Worm (Caenorhabditis elegans) whole organism, young adult: Measurements from ENCODE around the gene mrpl-39.

Experiments used
- C17E4.6 ChIP-seq: fragments of 200-800 bp; sonication (Bioruptor generic); IDR thresholded peaks from 2 replicates; pipeline ENCODE4 v1.3.6; 2022; ENCODE audit warnings: missing genetic modification reagents, missing genetic modification characterization, missing compliant biosample characterization
- F10E7.11 ChIP-seq: sonication (generic microtip); optimal IDR thresholded peaks from 2 replicates; lab custom pipeline; 2017; ENCODE audit warnings: mild to moderate bottlenecking, missing genetic modification characterization, moderate library complexity, missing compliant biosample characterization
- F23B12.7 ChIP-seq: sonication (generic microtip); optimal IDR thresholded peaks from 2 replicates; lab custom pipeline; 2017; ENCODE audit warnings: missing genetic modification characterization, mild to moderate bottlenecking, missing compliant biosample characterization, antibody characterized with exemption, moderate library complexity; ENCODE audit not compliant: insufficient read depth
- F33H1.4 ChIP-seq: fragments of 200-800 bp; sonication (Bioruptor generic); IDR thresholded peaks from 2 replicates; pipeline ENCODE4 v1.3.6; 2022; ENCODE audit warnings: missing genetic modification reagents, missing genetic modification characterization, missing compliant biosample characterization
- F52B5.7 ChIP-seq: sonication (generic microtip); optimal IDR thresholded peaks from 2 replicates; lab custom pipeline; 2016; ENCODE audit warnings: mild to moderate bottlenecking, missing genetic modification characterization, missing compliant biosample characterization
- F55B11.4 ChIP-seq: sonication (generic microtip); optimal IDR thresholded peaks from 2 replicates; lab custom pipeline; 2016; ENCODE audit warnings: missing compliant biosample characterization, missing genetic modification characterization, borderline replicate concordance; ENCODE audit not compliant: insufficient read depth
- F57C9.4 ChIP-seq: sonication (generic microtip); optimal IDR thresholded peaks from 2 replicates; lab custom pipeline; 2017; ENCODE audit warnings: mild to moderate bottlenecking, missing genetic modification characterization, missing compliant biosample characterization
- T26A5.8 ChIP-seq: sonication (generic microtip); optimal IDR thresholded peaks from 2 replicates; lab custom pipeline; 2016; ENCODE audit warnings: missing genetic modification characterization, missing compliant biosample characterization
- Y56A3A.18 ChIP-seq: fragments of 200-800 bp; sonication (Bioruptor generic); IDR thresholded peaks from 2 replicates; pipeline ENCODE4 v1.3.6; 2022; ENCODE audit warnings: missing genetic modification reagents, missing genetic modification characterization, missing compliant biosample characterization
- Y67H2A.10 ChIP-seq: fragments of 200-800 bp; sonication (Bioruptor generic); conservative IDR thresholded peaks from 2 replicates; pipeline ENCODE4 v1.3.6; 2022; ENCODE audit warnings: missing genetic modification reagents, missing genetic modification characterization, missing compliant biosample characterization
- atf-7 ChIP-seq: sonication (generic microtip); optimal IDR thresholded peaks from 2 replicates; lab custom pipeline; 2017; ENCODE audit warnings: mild to moderate bottlenecking, missing genetic modification characterization, missing compliant biosample characterization
- bed-1 ChIP-seq: fragments of 200-800 bp; sonication (Bioruptor generic); IDR thresholded peaks from 2 replicates; pipeline ENCODE4 v1.3.6; 2022; ENCODE audit warnings: missing genetic modification reagents, missing genetic modification characterization, missing compliant biosample characterization
- cebp-2 ChIP-seq: fragments of 200-800 bp; sonication (Bioruptor generic); IDR thresholded peaks from 2 replicates; pipeline ENCODE4 v1.3.6; 2022; ENCODE audit warnings: missing genetic modification characterization, missing compliant biosample characterization
- ceh-40 ChIP-seq: fragments of 200-800 bp; sonication (Bioruptor generic); IDR thresholded peaks from 2 replicates; pipeline ENCODE4 v1.3.6; 2022; ENCODE audit warnings: missing genetic modification characterization, missing compliant biosample characterization
- chd-7 ChIP-seq: sonication (generic microtip); optimal IDR thresholded peaks from 2 replicates; lab custom pipeline; 2016; ENCODE audit warnings: mild to moderate bottlenecking, missing genetic modification characterization, moderate library complexity, missing compliant biosample characterization
- dpl-1 ChIP-seq: fragments of 150-350 bp; optimal IDR thresholded peaks from 2 replicates; lab custom pipeline; 2014; ENCODE audit warnings: missing biosample characterization, missing genetic modification reagents, missing genetic modification characterization
- efl-1 ChIP-seq: fragments of 150-350 bp; optimal IDR thresholded peaks from 2 replicates; lab custom pipeline; 2014; ENCODE audit warnings: missing biosample characterization, missing genetic modification reagents, missing genetic modification characterization
- egl-44 ChIP-seq: fragments of 200-800 bp; sonication (Bioruptor generic); IDR thresholded peaks from 2 replicates; pipeline ENCODE4 v1.3.6; 2022; ENCODE audit warnings: missing genetic modification reagents, missing genetic modification characterization, missing compliant biosample characterization
- egrh-3 ChIP-seq: fragments of 200-800 bp; sonication (Bioruptor generic); IDR thresholded peaks from 2 replicates; pipeline ENCODE4 v1.3.6; 2022; ENCODE audit warnings: missing genetic modification reagents, missing genetic modification characterization, missing compliant biosample characterization
- ekl-4 ChIP-seq: fragments of 200-800 bp; sonication (Bioruptor generic); IDR thresholded peaks from 2 replicates; pipeline ENCODE4 v1.3.6; 2022; ENCODE audit warnings: missing genetic modification reagents, missing genetic modification characterization, missing compliant biosample characterization
- fkh-3 ChIP-seq: sonication (generic microtip); optimal IDR thresholded peaks from 2 replicates; lab custom pipeline; 2016; ENCODE audit warnings: mild to moderate bottlenecking, missing genetic modification characterization, missing compliant biosample characterization
- gei-17 ChIP-seq: fragments of 200-800 bp; sonication (Bioruptor generic); optimal IDR thresholded peaks from 2 replicates; lab custom pipeline; 2018; ENCODE audit warnings: mild to moderate bottlenecking, missing genetic modification characterization, missing compliant biosample characterization
- hmg-1.2 ChIP-seq: fragments of 200-800 bp; sonication (Bioruptor generic); IDR thresholded peaks from 2 replicates; pipeline ENCODE4 v1.3.6; 2022; ENCODE audit warnings: missing genetic modification reagents, missing genetic modification characterization, missing compliant biosample characterization
- let-607 ChIP-seq, 2 experiments: fragments of 200-800 bp in 1 of 2; sonication (Bioruptor generic) in 1 of 2; sonication (generic microtip) in 1 of 2; optimal IDR thresholded peaks; 2 replicates each; lab custom pipeline; 2016 to 2018; ENCODE audit warnings: mild to moderate bottlenecking in 2 of 2, missing compliant biosample characterization in 2 of 2, missing genetic modification characterization in 2 of 2, moderate library complexity in 2 of 2, missing genotype in 1 of 2
- lin-35 ChIP-seq, 3 experiments: fragments of 150-350 bp in 2 of 3; sonication (generic microtip) in 1 of 3; optimal IDR thresholded peaks; 2 replicates each; lab custom pipeline; 2014 to 2018; ENCODE audit warnings: missing biosample characterization in 3 of 3, missing genetic modification characterization in 3 of 3, missing genetic modification reagents in 3 of 3
- lin-54 ChIP-seq: fragments of 200-800 bp; sonication (Bioruptor generic); optimal IDR thresholded peaks from 2 replicates; lab custom pipeline; 2018; ENCODE audit warnings: mild to moderate bottlenecking, missing genetic modification characterization, missing compliant biosample characterization
- lir-1 ChIP-seq: fragments of 200-800 bp; sonication (Bioruptor generic); conservative IDR thresholded peaks from 2 replicates; pipeline ENCODE4 v1.3.6; 2022; ENCODE audit warnings: missing genetic modification reagents, missing genetic modification characterization, missing compliant biosample characterization
- lsy-27 ChIP-seq: sonication (generic microtip); optimal IDR thresholded peaks from 2 replicates; lab custom pipeline; 2017; ENCODE audit warnings: missing genetic modification characterization, mild to moderate bottlenecking, missing compliant biosample characterization, antibody characterized with exemption, missing genotype, borderline replicate concordance; ENCODE audit not compliant: insufficient read depth
- madf-6 ChIP-seq: fragments of 200-800 bp; sonication (Bioruptor generic); IDR thresholded peaks from 2 replicates; pipeline ENCODE4 v1.3.6; 2022; ENCODE audit warnings: missing genetic modification reagents, missing genetic modification characterization, missing compliant biosample characterization
- nhr-120 ChIP-seq: fragments of 200-800 bp; sonication (Bioruptor generic); IDR thresholded peaks from 2 replicates; pipeline ENCODE4 v1.3.6; 2022; ENCODE audit warnings: missing genetic modification characterization, missing compliant biosample characterization
- nhr-27 ChIP-seq: fragments of 200-800 bp; sonication (Bioruptor generic); optimal IDR thresholded peaks from 2 replicates; lab custom pipeline; 2018; ENCODE audit warnings: mild to moderate bottlenecking, missing genetic modification characterization, moderate library complexity, missing compliant biosample characterization
- pha-4 ChIP-seq: fragments of 150-350 bp; sonication (generic microtip); optimal IDR thresholded peaks from 2 replicates; lab custom pipeline; 2014; ENCODE audit warnings: missing biosample characterization, missing genetic modification reagents, missing genetic modification characterization
- rec-8 ChIP-seq, 2 experiments: sonication (generic microtip); optimal IDR thresholded peaks; 2 replicates each; lab custom pipeline; 2016; ENCODE audit warnings: mild to moderate bottlenecking in 2 of 2, missing genetic modification characterization in 2 of 2, missing genetic modification reagents in 2 of 2, missing genotype in 2 of 2, missing biosample characterization in 1 of 2, missing compliant biosample characterization in 1 of 2, moderate library complexity in 1 of 2
- repo-1 ChIP-seq: sonication (generic microtip); optimal IDR thresholded peaks from 2 replicates; lab custom pipeline; 2017; ENCODE audit warnings: mild to moderate bottlenecking, missing genetic modification characterization, missing compliant biosample characterization
- rpc-1 ChIP-seq, 2 experiments: fragments of 150-350 bp in 1 of 2; sonication (generic microtip) in 1 of 2; optimal IDR thresholded peaks; 2 replicates each; lab custom pipeline; 2014 to 2018; ENCODE audit warnings: missing biosample characterization in 1 of 2, missing genetic modification characterization in 1 of 2, missing genetic modification reagents in 1 of 2, missing genotype in 1 of 2
- snpc-1.3 ChIP-seq: sonication (generic microtip); optimal IDR thresholded peaks from 2 replicates; lab custom pipeline; 2017; ENCODE audit warnings: missing genetic modification characterization, mild to moderate bottlenecking, missing compliant biosample characterization, antibody characterized with exemption, moderate library complexity, missing genotype, missing genetic modification reagents; ENCODE audit not compliant: insufficient read depth
- snpc-3.4 ChIP-seq: sonication (generic microtip); optimal IDR thresholded peaks from 2 replicates; lab custom pipeline; 2017; ENCODE audit warnings: missing genetic modification characterization, mild to moderate bottlenecking, missing compliant biosample characterization, antibody characterized with exemption, moderate library complexity, missing genotype, missing genetic modification reagents
- snpc-4 ChIP-seq, 5 experiments: fragments of 150-350 bp in 1 of 5; sonication (generic microtip) in 4 of 5; optimal IDR thresholded peaks; 2 replicates each; lab custom pipeline; 2014 to 2018; ENCODE audit warnings: missing genetic modification characterization in 5 of 5, missing biosample characterization in 3 of 5, antibody characterized with exemption in 2 of 5, mild to moderate bottlenecking in 2 of 5, missing compliant biosample characterization in 2 of 5, missing genotype in 2 of 5, moderate library complexity in 2 of 5, missing genetic modification reagents in 1 of 5
- sptf-2 ChIP-seq: fragments of 200-800 bp; sonication (Bioruptor generic); optimal IDR thresholded peaks from 2 replicates; lab custom pipeline; 2018; ENCODE audit warnings: mild to moderate bottlenecking, missing genetic modification characterization, missing compliant biosample characterization
- tbp1 ChIP-seq: fragments of 200-800 bp; sonication (Bioruptor generic); optimal IDR thresholded peaks from 2 replicates; lab custom pipeline; 2018; ENCODE audit warnings: mild to moderate bottlenecking, missing genetic modification characterization, missing compliant biosample characterization
- tlf-1 ChIP-seq: fragments of 200-800 bp; sonication (Bioruptor generic); optimal IDR thresholded peaks from 2 replicates; lab custom pipeline; 2018; ENCODE audit warnings: mild to moderate bottlenecking, missing genetic modification characterization, missing compliant biosample characterization
- unc-130 ChIP-seq: sonication (generic microtip); optimal IDR thresholded peaks from 2 replicates; lab custom pipeline; 2016; ENCODE audit warnings: missing genetic modification reagents, missing genetic modification characterization, missing compliant biosample characterization
- zfh-2 ChIP-seq: fragments of 200-800 bp; sonication (Bioruptor generic); conservative IDR thresholded peaks from 2 replicates; pipeline ENCODE4 v1.3.6; 2022; ENCODE audit warnings: missing genetic modification reagents, missing genetic modification characterization, missing compliant biosample characterization
- ztf-25 ChIP-seq: fragments of 200-800 bp; sonication (Bioruptor generic); IDR thresholded peaks from 2 replicates; pipeline ENCODE4 v1.3.6; 2022; ENCODE audit warnings: missing genetic modification reagents, missing genetic modification characterization, missing compliant biosample characterization
- ztf-28 ChIP-seq: fragments of 200-800 bp; sonication (Bioruptor generic); IDR thresholded peaks from 2 replicates; pipeline ENCODE4 v1.3.6; 2022; ENCODE audit warnings: missing genetic modification reagents, missing genetic modification characterization, missing compliant biosample characterization

The mrpl-39 gene

DNA sequence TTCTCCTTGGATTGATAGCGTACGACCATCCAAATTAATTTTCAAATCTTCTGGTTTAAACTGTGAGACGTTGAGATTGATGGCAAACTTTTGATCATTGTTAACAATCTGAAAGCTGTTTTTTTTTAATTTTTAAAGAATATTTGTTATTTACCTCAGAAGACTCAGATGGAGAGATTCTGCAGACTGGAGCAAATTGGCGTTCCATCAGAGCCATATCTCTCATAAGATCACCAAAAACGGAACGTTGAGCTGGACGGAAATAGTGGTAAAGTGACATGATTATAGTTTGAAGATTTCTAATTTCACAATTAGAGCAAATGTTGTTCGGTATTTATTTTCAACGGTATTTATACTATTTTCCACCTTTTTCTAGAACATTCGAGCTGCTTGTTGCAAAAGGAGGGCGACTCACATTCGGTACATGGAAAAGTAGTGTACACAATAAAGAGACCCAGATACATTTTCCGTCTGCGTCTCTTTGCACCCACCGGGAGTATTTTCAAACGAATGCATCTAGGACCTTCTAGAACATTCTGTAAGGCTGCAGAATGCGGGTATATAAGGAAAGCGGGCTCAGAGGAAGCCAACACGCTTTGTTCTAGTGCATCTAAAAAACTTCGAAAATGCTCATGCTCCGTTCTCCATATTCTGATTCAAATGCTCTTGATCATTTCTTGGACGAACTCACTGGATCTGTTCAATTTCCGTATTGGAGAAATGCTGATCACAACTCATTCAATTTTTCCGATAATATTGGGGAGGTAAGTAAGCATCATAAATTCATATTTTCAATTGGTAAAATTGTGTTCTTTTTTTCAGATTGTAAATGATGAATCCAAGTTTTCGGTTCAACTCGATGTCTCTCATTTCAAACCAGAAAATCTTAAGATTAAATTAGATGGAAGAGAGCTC is 16.5 kb upstream of the mrpl-39 start, which contains the start of the genes hsp-16.2 and hsp-16.41 (continued):
- TF ChIP-seq let-607 (tag; optimal IDR thresholded peaks at IDR 0.05; lab: Kevin White, UChicago) (no peak), nhr-27 (tag; lab: Kevin White, UChicago) (no peak), Y67H2A.10 (GFP tag; lab: Robert Waterston, UW) (no peak), F55B11.4 (no peak), dpl-1 (GFP tag; lab: Kevin White, UChicago) (no peak), chd-7 (tag; lab: Kevin White, UChicago) (peak; percentile 38), repo-1 (tag; lab: Kevin White, UChicago) (no peak), F57C9.4 (tag; lab: Kevin White, UChicago) (no peak), rec-8 (tag; optimal IDR thresholded peaks at IDR 0.05; lab: Kevin White, UChicago) (no peak), F23B12.7 (tag; lab: Kevin White, UChicago) (no peak), pha-4 (tag; lab: Kevin White, UChicago) (no peak), unc-130 (GFP tag; lab: Kevin White, UChicago) (no peak), hmg-1.2 (GFP tag; lab: Robert Waterston, UW) (peak; percentile 94), F52B5.7 (tag; lab: Kevin White, UChicago) (no peak), Y56A3A.18 (GFP tag; lab: Robert Waterston, UW) (no peak), tbp1 (GFP tag; lab: Kevin White, UChicago) (peak; percentile 48), lin-35 (GFP tag; optimal IDR thresholded peaks at IDR 0.05; lab: Kevin White, UChicago) (no peak), tlf-1 (GFP tag; lab: Kevin White, UChicago) (no peak), cebp-2 (GFP tag; lab: Robert Waterston, UW) (no peak), lin-54 (peak; percentile 7), efl-1 (no peak), sptf-2 (GFP tag; lab: Kevin White, UChicago) (no peak), madf-6 (GFP tag; lab: Robert Waterston, UW) (no peak), snpc-4 (GFP tag; optimal IDR thresholded peaks at IDR 0.05; lab: Kevin White, UChicago) (no peak), snpc-4 (tag; optimal IDR thresholded peaks at IDR 0.05; lab: Kevin White, UChicago) (no peak), nhr-120 (no peak), F33H1.4 (GFP tag; lab: Robert Waterston, UW) (no peak), snpc-1.3 (tag; lab: Kevin White, UChicago) (no peak), gei-17 (GFP tag; lab: Kevin White, UChicago) (no peak), F10E7.11 (tag; lab: Kevin White, UChicago) (no peak), atf-7 (tag; lab: Kevin White, UChicago) (no peak), egrh-3 (no peak), fkh-3 (tag; lab: Kevin White, UChicago) (no peak), T26A5.8 (tag; lab: Kevin White, UChicago) (no peak), egl-44 (no peak), rpc-1 (optimal IDR thresholded peaks at IDR 0.05; lab: Kevin White, UChicago) (peak; percentile 45), rpc-1 (tag; optimal IDR thresholded peaks at IDR 0.05; lab: Kevin White, UChicago) (no peak), ztf-28 (GFP tag; lab: Robert Waterston, UW) (no peak), lsy-27 (no peak), lir-1 (no peak), bed-1 (GFP tag; lab: Robert Waterston, UW) (no peak), C17E4.6 (GFP tag; lab: Robert Waterston, UW) (no peak), ekl-4 (GFP tag; lab: Robert Waterston, UW) (no peak), zfh-2 (GFP tag; lab: Robert Waterston, UW) (0 out of 2 replicates have a peak, but pooled peaks have one; percentile 22), snpc-3.4 (tag; lab: Kevin White, UChicago) (no peak), ceh-40 (GFP tag; lab: Robert Waterston, UW) (no peak), ztf-25 (GFP tag; lab: Robert Waterston, UW) (no peak)
